Comparison of ENCODE assay signal across 2 worm cellular contexts in genomic region chrV:2713532-2713931, ce11.
TF ChIP-seq lines count a peak whose summit lies in the region.

srt-28 (minus strand) TSS chrV:2713632.

TF ChIP-seq in whole organism, L1 larva, 84 proteins besides CTCF, POLR2A, EP300 and RAD21:
- no peak for TF ChIP-seq nhr-12 (tag; optimal IDR thresholded peaks at IDR 0.05; lab: Kevin White, UChicago)
- TF ChIP-seq pax-3 (tag; optimal IDR thresholded peaks at IDR 0.05; lab: Kevin White, UChicago): peak; percentile 18

TF ChIP-seq in whole organism, mixed stage, embryonic, 35 proteins besides CTCF, POLR2A, EP300 and RAD21:
- TF ChIP-seq tbx-8 (GFP tag; optimal IDR thresholded peaks at IDR 0.05; lab: Kevin White, UChicago) (no peak), mab-5 (tag; optimal IDR thresholded peaks at IDR 0.05; lab: Kevin White, UChicago) (no peak), zip-8 (tag; optimal IDR thresholded peaks at IDR 0.05; lab: Kevin White, UChicago) (peak; percentile 43), nhr-28 (tag; optimal IDR thresholded peaks at IDR 0.05; lab: Kevin White, UChicago) (no peak), hlh-1 (tag; optimal IDR thresholded peaks at IDR 0.05; lab: Kevin White, UChicago) (no peak), lin-32 (GFP tag; optimal IDR thresholded peaks at IDR 0.05; lab: Kevin White, UChicago) (no peak)
